Worm (Caenorhabditis elegans) whole organism, early embryonic: ENCODE results near the gene D1053.3.

Source experiments
- B0310.2 ChIP-seq: sonication (generic microtip); optimal IDR thresholded peaks from 2 replicates; lab custom pipeline; 2016; ENCODE audit warnings: mild to moderate bottlenecking, missing genetic modification characterization, missing compliant biosample characterization
- F13C5.2 ChIP-seq: sonication (generic microtip); optimal IDR thresholded peaks from 2 replicates; lab custom pipeline; 2017; ENCODE audit warnings: mild to moderate bottlenecking, missing genetic modification characterization, inconsistent platforms, missing compliant biosample characterization
- aly-1 ChIP-seq: sonication (generic microtip); optimal IDR thresholded peaks from 2 replicates; lab custom pipeline; 2016; ENCODE audit warnings: missing genetic modification characterization, missing compliant biosample characterization
- ama-1 ChIP-seq: fragments of 150-350 bp; optimal IDR thresholded peaks from 2 replicates; lab custom pipeline; 2014
- ceh-13 ChIP-seq: fragments of 200-800 bp; sonication (Bioruptor generic); optimal IDR thresholded peaks from 2 replicates; lab custom pipeline; 2018; ENCODE audit warnings: mild to moderate bottlenecking, missing genetic modification characterization, missing compliant biosample characterization
- ceh-36 ChIP-seq: sonication (generic microtip); optimal IDR thresholded peaks from 2 replicates; lab custom pipeline; 2016; ENCODE audit warnings: missing genetic modification characterization, inconsistent platforms, missing compliant biosample characterization
- ets-7 ChIP-seq: sonication (generic microtip); optimal IDR thresholded peaks from 2 replicates; lab custom pipeline; 2016; ENCODE audit warnings: missing genotype, missing genetic modification characterization, missing compliant biosample characterization
- flt-1 ChIP-seq: fragments of 200-800 bp; sonication (Bioruptor generic); IDR thresholded peaks from 2 replicates; pipeline ENCODE4 v1.3.6; 2022; ENCODE audit warnings: missing genetic modification characterization, missing compliant biosample characterization
- hmbx-1 ChIP-seq: sonication (generic microtip); optimal IDR thresholded peaks from 2 replicates; lab custom pipeline; 2016; ENCODE audit warnings: mild to moderate bottlenecking, missing genetic modification characterization, missing compliant biosample characterization
- hmg-4 ChIP-seq: fragments of 200-800 bp; sonication (Bioruptor generic); optimal IDR thresholded peaks from 2 replicates; lab custom pipeline; 2018; ENCODE audit warnings: mild to moderate bottlenecking, missing genetic modification characterization, missing compliant biosample characterization
- hnd-1 ChIP-seq: sonication (generic microtip); optimal IDR thresholded peaks from 2 replicates; lab custom pipeline; 2016; ENCODE audit warnings: missing genetic modification characterization, missing compliant biosample characterization
- pes-1 ChIP-seq: fragments of 200-800 bp; sonication (Bioruptor generic); IDR thresholded peaks from 2 replicates; pipeline ENCODE4 v1.3.6; 2022; ENCODE audit warnings: missing genetic modification reagents, missing genetic modification characterization, missing compliant biosample characterization
- scrt-1 ChIP-seq: fragments of 200-800 bp; sonication (Bioruptor generic); IDR thresholded peaks from 2 replicates; pipeline ENCODE4 v1.3.6; 2022; ENCODE audit warnings: missing genetic modification characterization, missing compliant biosample characterization
- sea-1 ChIP-seq: fragments of 200-800 bp; sonication (Bioruptor generic); conservative IDR thresholded peaks from 2 replicates; pipeline ENCODE4 v1.3.6; 2022; ENCODE audit warnings: missing genetic modification characterization, missing compliant biosample characterization
- tbx-11 ChIP-seq: fragments of 200-800 bp; sonication (Bioruptor generic); IDR thresholded peaks from 2 replicates; pipeline ENCODE4 v1.3.6; 2022; ENCODE audit warnings: missing genetic modification characterization, missing compliant biosample characterization
- tbx-37 ChIP-seq: fragments of 200-800 bp; sonication (Bioruptor generic); conservative IDR thresholded peaks from 2 replicates; pipeline ENCODE4 v1.3.6; 2022; ENCODE audit warnings: missing genetic modification reagents, missing genetic modification characterization, missing compliant biosample characterization
- tra-4 ChIP-seq: sonication (generic microtip); optimal IDR thresholded peaks from 2 replicates; lab custom pipeline; 2017; ENCODE audit warnings: missing genetic modification characterization, missing compliant biosample characterization

D1053.3 gene

DNA sequence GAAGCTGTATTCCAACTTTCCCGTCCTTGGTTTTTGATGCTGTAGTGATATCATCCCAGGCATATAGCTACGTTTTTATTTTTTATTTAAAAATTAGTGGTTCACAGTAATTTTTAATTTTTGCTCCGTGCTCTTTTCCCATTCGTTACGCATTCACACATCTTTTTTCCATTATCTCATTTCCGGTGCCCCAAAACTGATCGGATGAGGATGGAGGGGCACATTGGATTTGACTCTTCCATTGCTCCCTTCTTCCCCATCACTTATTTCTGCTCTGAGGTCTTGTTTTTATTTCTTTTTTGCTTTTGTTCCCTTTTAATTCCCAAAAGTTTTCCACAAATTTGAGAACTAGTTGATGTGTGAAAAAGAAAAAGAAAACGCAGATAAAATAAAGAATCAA, 16.2 kb upstream of the D1053.3 start:
- no peak for TF ChIP-seq hmg-4 (GFP tag; lab: Kevin White, UChicago)

DNA sequence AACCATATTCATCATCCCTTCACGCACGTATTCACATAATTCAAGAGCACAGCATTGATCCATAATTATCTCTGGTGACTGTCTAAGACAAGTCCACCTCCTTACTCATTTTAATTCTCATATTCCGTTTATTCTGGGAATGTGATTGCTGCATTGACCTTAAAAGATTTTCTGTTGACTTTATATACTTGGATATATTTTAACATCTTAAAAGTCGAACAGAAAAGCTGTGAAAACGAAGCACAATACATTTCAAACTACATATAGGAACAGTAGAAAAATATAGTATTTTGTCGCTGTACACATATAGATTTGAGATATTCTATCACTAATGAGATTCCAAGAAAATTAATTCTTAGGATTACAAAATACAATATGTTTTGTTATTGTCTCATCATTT, 15.3 kb upstream of the D1053.3 start:
- TF ChIP-seq aly-1 (tag; lab: Kevin White, UChicago) (no peak), F13C5.2 (tag; lab: Kevin White, UChicago) (no peak), flt-1 (no peak), hmbx-1 (tag; lab: Kevin White, UChicago) (no peak), B0310.2 (tag; lab: Kevin White, UChicago) (no peak), hnd-1 (tag; lab: Kevin White, UChicago) (no peak), sea-1 (GFP tag; lab: Robert Waterston, UW) (no peak), ceh-36 (no peak), tra-4 (tag; lab: Kevin White, UChicago) (no peak), tbx-11 (GFP tag; lab: Robert Waterston, UW) (no peak), ets-7 (tag; lab: Kevin White, UChicago) (no peak), hmg-4 (GFP tag; lab: Kevin White, UChicago) (no peak), scrt-1 (GFP tag; lab: Robert Waterston, UW) (no peak), ama-1 (no peak), tbx-37 (GFP tag; lab: Robert Waterston, UW) (no peak), ceh-13 (GFP tag; lab: Kevin White, UChicago) (no peak), pes-1 (GFP tag; lab: Robert Waterston, UW) (no peak)

DNA sequence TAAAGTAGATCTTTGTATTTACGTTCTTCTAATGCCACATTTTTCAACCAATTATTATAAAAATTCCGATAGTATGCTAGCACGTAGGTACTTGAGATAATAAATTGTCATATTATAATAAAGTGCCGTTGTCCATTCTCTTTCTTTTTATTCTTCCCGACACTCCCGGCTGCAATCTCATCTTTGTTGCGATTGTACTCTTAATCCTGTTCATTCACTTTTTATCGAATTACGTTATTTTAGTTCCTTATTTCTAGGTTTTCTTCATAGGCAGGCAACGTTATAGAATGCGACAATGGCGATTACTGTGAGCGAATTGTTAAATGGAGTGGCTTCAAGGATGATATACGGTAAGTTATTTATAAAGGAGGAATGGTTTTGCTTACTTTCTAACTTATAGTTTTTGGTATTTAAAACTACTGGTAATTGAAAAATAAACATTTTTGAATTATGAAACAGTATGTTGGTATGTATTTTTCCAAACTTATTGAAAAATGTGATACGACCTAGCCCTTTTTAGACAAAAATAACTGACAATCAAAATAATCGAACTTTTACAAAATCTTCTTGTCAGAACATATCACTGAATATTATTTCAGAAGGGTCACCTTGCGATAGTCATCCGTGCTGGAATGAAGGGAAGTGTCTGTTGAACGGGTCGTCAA, 9.0 kb upstream of the D1053.3 start, which contains the start of gene C40H5.2:
Gene C40H5.2, plus strand, starts transcription at position 256 of the 665 bp plus-strand sequence.
- no peak for TF ChIP-seq B0310.2 (tag; lab: Kevin White, UChicago)
- TF ChIP-seq hmg-4 (GFP tag; lab: Kevin White, UChicago), result no peak
- no peak for TF ChIP-seq aly-1 (tag; lab: Kevin White, UChicago)
- no peak for TF ChIP-seq ceh-36
- TF ChIP-seq F13C5.2 (tag; lab: Kevin White, UChicago), result no peak
- no peak for TF ChIP-seq ama-1
- no peak for TF ChIP-seq tra-4 (tag; lab: Kevin White, UChicago)
- no peak for TF ChIP-seq scrt-1 (GFP tag; lab: Robert Waterston, UW)
- no peak for TF ChIP-seq hnd-1 (tag; lab: Kevin White, UChicago)
- TF ChIP-seq tbx-37 (GFP tag; lab: Robert Waterston, UW), result no peak
- no peak for TF ChIP-seq ceh-13 (GFP tag; lab: Kevin White, UChicago)
- TF ChIP-seq pes-1 (GFP tag; lab: Robert Waterston, UW), result no peak
- TF ChIP-seq ets-7 (tag; lab: Kevin White, UChicago), result no peak
- TF ChIP-seq hmbx-1 (tag; lab: Kevin White, UChicago), result no peak
- no peak for TF ChIP-seq tbx-11 (GFP tag; lab: Robert Waterston, UW)

DNA sequence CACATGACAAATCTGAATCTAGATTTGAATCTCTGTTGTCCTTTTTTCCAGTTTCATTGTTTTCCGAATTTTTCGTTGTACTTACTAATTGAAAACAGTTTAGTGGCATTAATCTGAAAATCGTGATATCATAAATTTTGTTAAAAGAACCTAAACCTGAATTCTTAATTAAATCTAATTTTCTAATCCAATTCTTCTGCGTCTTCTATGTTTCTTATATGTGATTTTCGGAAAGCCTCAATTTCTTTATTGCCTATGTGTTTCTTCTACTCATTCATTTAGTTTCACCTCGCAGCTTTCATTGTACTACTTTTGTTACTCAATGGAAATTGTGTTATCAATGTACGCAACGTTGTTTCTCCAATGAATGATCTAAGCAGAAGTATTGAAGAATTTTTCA, 6.8 kb upstream of the D1053.3 start:
- no peak for TF ChIP-seq ceh-36
- no peak for TF ChIP-seq F13C5.2 (tag; lab: Kevin White, UChicago)

DNA sequence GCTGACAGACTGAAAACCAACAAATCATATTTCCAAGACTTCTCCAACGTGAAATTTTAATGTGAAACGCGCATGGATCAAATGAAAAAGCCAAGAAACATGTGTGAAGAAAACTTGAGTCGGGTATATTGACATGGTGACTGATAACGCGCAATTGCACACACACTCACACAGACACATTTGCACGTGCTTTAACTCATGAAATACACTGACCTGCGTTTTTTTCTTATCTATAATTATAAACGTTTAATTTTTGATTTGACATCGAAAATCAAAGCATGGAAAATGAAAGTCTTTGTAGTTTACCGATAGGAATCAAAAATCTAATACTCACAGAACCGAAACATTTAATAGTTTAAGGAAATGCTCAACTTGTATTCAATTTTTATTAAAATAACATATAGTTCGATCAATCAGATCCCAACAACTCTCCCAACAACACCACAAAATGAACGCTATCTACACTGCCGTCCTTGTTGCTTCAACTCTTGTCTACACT, 1.7 kb upstream of the D1053.3 start, which contains the start of gene nspa-9:
Gene nspa-9, plus strand, starts transcription at position 449 of the 499 bp plus-strand sequence.
- no peak for TF ChIP-seq ceh-13 (GFP tag; lab: Kevin White, UChicago)
- TF ChIP-seq scrt-1 (GFP tag; lab: Robert Waterston, UW), result no peak
- TF ChIP-seq flt-1, result no peak
- TF ChIP-seq tbx-11 (GFP tag; lab: Robert Waterston, UW), result no peak
- TF ChIP-seq ets-7 (tag; lab: Kevin White, UChicago), result no peak
- TF ChIP-seq hnd-1 (tag; lab: Kevin White, UChicago), result no peak
- TF ChIP-seq F13C5.2 (tag; lab: Kevin White, UChicago), result no peak
- no peak for TF ChIP-seq ceh-36
- TF ChIP-seq tbx-37 (GFP tag; lab: Robert Waterston, UW), result no peak
- TF ChIP-seq hmg-4 (GFP tag; lab: Kevin White, UChicago), result no peak
- TF ChIP-seq pes-1 (GFP tag; lab: Robert Waterston, UW), result no peak

DNA sequence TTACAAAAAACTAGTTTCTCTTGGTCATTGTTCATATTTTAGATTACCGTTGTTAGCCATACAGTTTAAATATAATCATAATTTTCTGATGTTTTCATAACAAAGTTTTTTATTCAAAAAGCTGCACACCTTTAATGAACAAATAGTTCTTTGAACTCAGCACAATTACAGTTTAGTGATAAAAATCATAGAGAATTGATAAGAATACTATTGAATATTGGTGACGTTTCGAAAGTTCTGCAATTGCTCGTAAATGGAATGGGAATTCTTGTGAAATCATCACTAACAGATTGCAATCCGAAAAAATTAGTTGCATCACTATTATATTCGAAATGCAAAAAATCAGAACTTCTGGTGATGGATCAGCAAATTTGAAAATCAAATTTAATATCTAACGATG, 2.8 kb downstream of the D1053.3 start:
- TF ChIP-seq ama-1 (no peak), hmbx-1 (tag; lab: Kevin White, UChicago) (no peak), scrt-1 (GFP tag; lab: Robert Waterston, UW) (no peak), ets-7 (tag; lab: Kevin White, UChicago) (no peak), tra-4 (tag; lab: Kevin White, UChicago) (no peak), B0310.2 (tag; lab: Kevin White, UChicago) (no peak), F13C5.2 (tag; lab: Kevin White, UChicago) (no peak), aly-1 (tag; lab: Kevin White, UChicago) (no peak), hnd-1 (tag; lab: Kevin White, UChicago) (no peak), ceh-13 (GFP tag; lab: Kevin White, UChicago) (no peak), sea-1 (GFP tag; lab: Robert Waterston, UW) (no peak), ceh-36 (no peak), flt-1 (no peak)

DNA sequence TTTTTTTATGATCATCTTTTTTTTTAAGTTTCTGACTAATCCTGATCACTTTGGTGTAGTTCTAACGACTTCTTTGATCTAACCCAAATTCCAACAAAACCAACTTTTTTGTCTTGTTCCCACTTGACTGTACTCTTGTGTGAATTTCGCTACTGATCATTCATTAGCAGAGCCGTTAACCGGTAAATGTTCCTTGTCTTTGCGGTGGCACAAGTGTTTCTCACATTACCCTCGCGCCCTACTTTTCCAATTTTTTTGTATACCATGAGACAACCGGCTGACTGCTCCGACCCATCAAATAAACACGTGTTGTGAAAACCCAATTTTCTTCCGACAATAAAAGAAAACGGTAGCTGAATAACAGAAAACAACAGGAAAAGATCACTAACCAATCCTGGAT, 4.2 kb downstream of the D1053.3 start:
- TF ChIP-seq scrt-1 (GFP tag; lab: Robert Waterston, UW) (no peak), sea-1 (GFP tag; lab: Robert Waterston, UW) (no peak), ceh-36 (no peak), hmbx-1 (tag; lab: Kevin White, UChicago) (no peak), B0310.2 (tag; lab: Kevin White, UChicago) (no peak), flt-1 (no peak), hmg-4 (GFP tag; lab: Kevin White, UChicago) (no peak), ets-7 (tag; lab: Kevin White, UChicago) (no peak), F13C5.2 (tag; lab: Kevin White, UChicago) (no peak), tra-4 (tag; lab: Kevin White, UChicago) (no peak), aly-1 (tag; lab: Kevin White, UChicago) (no peak), hnd-1 (tag; lab: Kevin White, UChicago) (no peak), ceh-13 (GFP tag; lab: Kevin White, UChicago) (no peak), tbx-37 (GFP tag; lab: Robert Waterston, UW) (no peak), tbx-11 (GFP tag; lab: Robert Waterston, UW) (no peak), ama-1 (no peak), pes-1 (GFP tag; lab: Robert Waterston, UW) (no peak)
